Fruit fly (Drosophila melanogaster) whole organism, embryonic: ENCODE results near the gene Cep290.

Experiments used
- Awh ChIP-seq: fragments of 200-800 bp; sonication (Bioruptor generic); IDR thresholded peaks from 2 replicates; pipeline ENCODE4, ENCODE4 v1.3.6; 2022; ENCODE audit warnings: missing biosample characterization, missing genetic modification characterization
- BEAF-32 ChIP-seq: fragments of 200-800 bp; sonication (Bioruptor generic); optimal IDR thresholded peaks from 3 replicates; lab custom pipeline; 2017; ENCODE audit warnings: missing biosample characterization, missing genetic modification characterization, mild to moderate bottlenecking, moderate library complexity, missing genetic modification reagents
- CG12769 ChIP-seq: fragments of 200-800 bp; sonication (Bioruptor generic); optimal IDR thresholded peaks from 2 replicates; lab custom pipeline; 2019; ENCODE audit warnings: missing biosample characterization, mild to moderate bottlenecking, missing genetic modification characterization, moderate library complexity
- CG13624 ChIP-seq: fragments of 200-800 bp; sonication (Bioruptor generic); optimal IDR thresholded peaks from 2 replicates; lab custom pipeline; 2016; ENCODE audit warnings: missing biosample characterization, missing genetic modification characterization
- CG14667 ChIP-seq: fragments of 200-800 bp; sonication (Bioruptor generic); IDR thresholded peaks from 2 replicates; pipeline ENCODE4 v1.3.6; 2022; ENCODE audit warnings: missing biosample characterization, missing genetic modification characterization
- CG15011 ChIP-seq: fragments of 200-800 bp; sonication (Bioruptor generic); optimal IDR thresholded peaks from 3 replicates; lab custom pipeline; 2018; ENCODE audit warnings: missing biosample characterization, mild to moderate bottlenecking, missing genetic modification characterization
- CG15601 ChIP-seq: fragments of 200-800 bp; sonication (Bioruptor generic); optimal IDR thresholded peaks from 3 replicates; lab custom pipeline; 2019; ENCODE audit warnings: missing biosample characterization, mild to moderate bottlenecking, missing genetic modification characterization, moderate library complexity
- CG15696 ChIP-seq: fragments of 200-800 bp; sonication (Bioruptor generic); optimal IDR thresholded peaks from 2 replicates; lab custom pipeline; 2019; ENCODE audit warnings: missing biosample characterization, mild to moderate bottlenecking, missing genetic modification characterization, moderate library complexity
- CG17568 ChIP-seq: fragments of 200-800 bp; sonication (Bioruptor generic); optimal IDR thresholded peaks from 2 replicates; lab custom pipeline; 2018; ENCODE audit warnings: missing biosample characterization, mild to moderate bottlenecking, missing genetic modification characterization, moderate library complexity
- CG2712 ChIP-seq: fragments of 200-800 bp; optimal IDR thresholded peaks from 3 replicates; lab custom pipeline; 2019; ENCODE audit warnings: missing biosample characterization, mild to moderate bottlenecking, missing genetic modification characterization, moderate library complexity
- CG2889 ChIP-seq: fragments of 200-800 bp; sonication (Bioruptor generic); IDR thresholded peaks from 3 replicates; pipeline ENCODE4 v1.3.6; 2022; ENCODE audit warnings: missing biosample characterization, missing genetic modification characterization
- CG30403 ChIP-seq: fragments of 200-800 bp; sonication (Bioruptor generic); optimal IDR thresholded peaks from 3 replicates; lab custom pipeline; 2016; ENCODE audit warnings: missing biosample characterization, missing genetic modification characterization
- CG33213 ChIP-seq: fragments of 200-800 bp; sonication (Bioruptor generic); optimal IDR thresholded peaks from 3 replicates; lab custom pipeline; 2016; ENCODE audit warnings: missing biosample characterization, missing genetic modification characterization
- CG4820 ChIP-seq: fragments of 200-800 bp; sonication (Bioruptor generic); optimal IDR thresholded peaks from 3 replicates; lab custom pipeline; 2016; ENCODE audit warnings: missing biosample characterization, missing genetic modification characterization
- CG5180 ChIP-seq: fragments of 200-800 bp; sonication (Bioruptor generic); optimal IDR thresholded peaks from 3 replicates; lab custom pipeline; 2017; ENCODE audit warnings: missing biosample characterization, missing genetic modification characterization, mild to moderate bottlenecking, moderate library complexity, missing genetic modification reagents
- CG6689 ChIP-seq: fragments of 200-800 bp; sonication (Bioruptor generic); IDR thresholded peaks from 2 replicates; pipeline ENCODE4 v1.3.6; 2022; ENCODE audit warnings: missing biosample characterization, missing genetic modification characterization
- CG6854 ChIP-seq: fragments of 200-800 bp; sonication (Bioruptor generic); optimal IDR thresholded peaks from 3 replicates; lab custom pipeline; 2017; ENCODE audit warnings: missing biosample characterization, mild to moderate bottlenecking, missing genetic modification characterization
- CG7357 ChIP-seq: fragments of 200-800 bp; sonication (Bioruptor generic); IDR thresholded peaks from 3 replicates; pipeline ENCODE4 v1.3.6; 2022; ENCODE audit warnings: missing biosample characterization, missing genetic modification characterization
- CG8290 ChIP-seq, 3 experiments: fragments of 200-800 bp; sonication (Bioruptor generic); optimal IDR thresholded peaks; 2 replicates each; lab custom pipeline; 2016 to 2019; ENCODE audit warnings: missing biosample characterization in 3 of 3, missing genetic modification characterization in 3 of 3, mild to moderate bottlenecking in 2 of 3, moderate library complexity in 1 of 3
- CTCF ChIP-seq: fragments of 200-800 bp; sonication (Bioruptor generic); optimal IDR thresholded peaks from 2 replicates; lab custom pipeline; 2017; ENCODE audit warnings: missing biosample characterization, mild to moderate bottlenecking, missing genetic modification characterization, moderate library complexity
- Chrac-16 ChIP-seq: fragments of 200-800 bp; sonication (Bioruptor generic); optimal IDR thresholded peaks from 3 replicates; lab custom pipeline; 2016; ENCODE audit warnings: missing biosample characterization, missing genetic modification characterization
- CkIIα-i1 ChIP-seq: fragments of 200-800 bp; sonication (Bioruptor generic); IDR thresholded peaks from 2 replicates; pipeline ENCODE4 v1.3.6; 2022; ENCODE audit warnings: missing biosample characterization, missing genetic modification characterization
- CoRest ChIP-seq: fragments of 200-800 bp; sonication (Bioruptor generic); optimal IDR thresholded peaks from 3 replicates; lab custom pipeline; 2018; ENCODE audit warnings: missing biosample characterization, mild to moderate bottlenecking, missing genetic modification characterization, moderate library complexity
- D ChIP-seq, 2 experiments: fragments of 200-800 bp in 1 of 2; fragments of >200 bp in 1 of 2; sonication (Bioruptor generic) in 1 of 2; optimal IDR thresholded peaks; 2 replicates in 1 of 2; 3 replicates in 1 of 2; lab custom pipeline; 2017; ENCODE audit warnings: mild to moderate bottlenecking in 1 of 2, missing biosample characterization in 1 of 2, missing genetic modification characterization in 1 of 2, missing genetic modification reagents in 1 of 2
- Deaf1 ChIP-seq: fragments of 200-800 bp; optimal IDR thresholded peaks from 3 replicates; lab custom pipeline; 2019; ENCODE audit warnings: missing biosample characterization, mild to moderate bottlenecking, missing genetic modification characterization, moderate library complexity
- Dfd ChIP-seq, 2 experiments: fragments of >200 bp; optimal IDR thresholded peaks; 2 replicates each; lab custom pipeline; 2017; ENCODE audit warnings: missing biosample characterization in 2 of 2, missing genetic modification characterization in 2 of 2
- Dip2 ChIP-seq: fragments of 200-800 bp; sonication (Bioruptor generic); IDR thresholded peaks from 2 replicates; pipeline ENCODE4 v1.3.6; 2022; ENCODE audit warnings: missing biosample characterization, missing genetic modification characterization
- Doc3 ChIP-seq: fragments of 200-800 bp; sonication (Bioruptor generic); IDR thresholded peaks from 3 replicates; pipeline ENCODE4 v1.3.6; 2022; ENCODE audit warnings: missing biosample characterization, missing genetic modification characterization; ENCODE audit not compliant: partially characterized antibody
- Hmr ChIP-seq: fragments of 200-800 bp; sonication (Bioruptor generic); optimal IDR thresholded peaks from 3 replicates; lab custom pipeline; 2017; ENCODE audit warnings: mild to moderate bottlenecking, missing biosample characterization, missing genetic modification reagents, missing genetic modification characterization
- Hsf ChIP-seq: fragments of 200-800 bp; sonication (Bioruptor generic); optimal IDR thresholded peaks from 3 replicates; lab custom pipeline; 2016; ENCODE audit warnings: missing biosample characterization, missing genetic modification characterization
- NK7.1 ChIP-seq: fragments of 200-800 bp; sonication (Bioruptor generic); optimal IDR thresholded peaks from 3 replicates; lab custom pipeline; 2016; ENCODE audit warnings: missing biosample characterization, missing genetic modification characterization
- Neu2 ChIP-seq: fragments of 200-800 bp; sonication (Bioruptor generic); optimal IDR thresholded peaks from 3 replicates; lab custom pipeline; 2016; ENCODE audit warnings: missing biosample characterization, missing genetic modification characterization, borderline replicate concordance
- Nf-YC ChIP-seq: fragments of 200-800 bp; optimal IDR thresholded peaks from 3 replicates; lab custom pipeline; 2019; ENCODE audit warnings: missing biosample characterization, mild to moderate bottlenecking, missing genetic modification characterization, moderate library complexity
- Ravus ChIP-seq: fragments of 200-800 bp; sonication (Bioruptor generic); IDR thresholded peaks from 2 replicates; pipeline ENCODE4 v1.3.6; 2022; ENCODE audit warnings: missing biosample characterization, missing genetic modification characterization
- Spps ChIP-seq: fragments of 200-800 bp; sonication (Bioruptor generic); optimal IDR thresholded peaks from 2 replicates; lab custom pipeline; 2018; ENCODE audit warnings: missing biosample characterization, mild to moderate bottlenecking, missing genetic modification characterization
- Tbp ChIP-seq: fragments of >200 bp; optimal IDR thresholded peaks from 2 replicates; lab custom pipeline; 2018; ENCODE audit warnings: missing biosample characterization, missing genetic modification characterization
- ato ChIP-seq: fragments of 200-800 bp; sonication (Bioruptor generic); IDR thresholded peaks from 2 replicates; pipeline ENCODE4 v1.3.6; 2022; ENCODE audit warnings: missing biosample characterization, missing genetic modification characterization; ENCODE audit not compliant: partially characterized antibody
- danr ChIP-seq: fragments of 200-800 bp; sonication (Bioruptor generic); IDR thresholded peaks from 2 replicates; pipeline ENCODE4 v1.3.6; 2022; ENCODE audit warnings: missing biosample characterization, missing genetic modification characterization
- gem ChIP-seq: fragments of 200-800 bp; sonication (Bioruptor generic); optimal IDR thresholded peaks from 2 replicates; lab custom pipeline; 2019; ENCODE audit warnings: missing biosample characterization, mild to moderate bottlenecking, missing genetic modification characterization, moderate library complexity
- gsb ChIP-seq: fragments of 200-800 bp; sonication (Bioruptor generic); IDR thresholded peaks from 2 replicates; pipeline ENCODE4 v1.3.6; 2022; ENCODE audit warnings: missing biosample characterization, missing genetic modification characterization
- jigr1 ChIP-seq: fragments of 200-800 bp; sonication (Bioruptor generic); IDR thresholded peaks from 3 replicates; pipeline ENCODE4 v1.3.6; 2022; ENCODE audit warnings: missing biosample characterization, missing genetic modification characterization
- mam ChIP-seq: fragments of 200-800 bp; sonication (Bioruptor generic); optimal IDR thresholded peaks from 3 replicates; lab custom pipeline; 2016; ENCODE audit warnings: missing biosample characterization, missing genetic modification characterization
- ro ChIP-seq: fragments of 200-800 bp; sonication (Bioruptor generic); IDR thresholded peaks from 2 replicates; pipeline ENCODE4 v1.3.6; 2022; ENCODE audit warnings: missing biosample characterization, missing genetic modification characterization
- shn ChIP-seq: fragments of 200-800 bp; sonication (Bioruptor generic); optimal IDR thresholded peaks from 3 replicates; lab custom pipeline; 2016; ENCODE audit warnings: missing biosample characterization, missing genetic modification characterization
- sisA ChIP-seq: fragments of 200-800 bp; sonication (Bioruptor generic); IDR thresholded peaks from 2 replicates; pipeline ENCODE4 v1.3.6; 2022; ENCODE audit warnings: missing biosample characterization, missing genetic modification characterization
- ssp ChIP-seq: fragments of 200-800 bp; sonication (Bioruptor generic); IDR thresholded peaks from 2 replicates; pipeline ENCODE4 v1.3.6; 2022; ENCODE audit warnings: missing biosample characterization, missing genetic modification characterization
- tgo ChIP-seq: fragments of 200-800 bp; sonication (Bioruptor generic); IDR thresholded peaks from 3 replicates; pipeline ENCODE4 v1.3.6; 2022; ENCODE audit warnings: missing biosample characterization, missing genetic modification characterization
- unpg ChIP-seq: fragments of 200-800 bp; sonication (Bioruptor generic); optimal IDR thresholded peaks from 3 replicates; lab custom pipeline; 2018; ENCODE audit warnings: missing biosample characterization, mild to moderate bottlenecking, missing genetic modification characterization, moderate library complexity

Cep290 gene

dm6 chr3L:857063-858015 is 13.6 kb downstream of the Cep290 start, which contains the start of gene dpr20 (continued):
- no peak for TF ChIP-seq Doc3 (GFP tag; lab: Robert Waterston, UW)
- no peak for TF ChIP-seq Dip2 (GFP tag; lab: Robert Waterston, UW)
- TF ChIP-seq CG6689: peak; percentile 73
- no peak for TF ChIP-seq D (optimal IDR thresholded peaks at IDR 0.05; lab: Kevin White, UChicago)
- TF ChIP-seq D (GFP tag; optimal IDR thresholded peaks at IDR 0.05; lab: Kevin White, UChicago): peak; percentile 27
- peak; percentile 87 for TF ChIP-seq tgo (GFP tag; lab: Robert Waterston, UW)
- peak; percentile 83 for TF ChIP-seq gsb (GFP tag; lab: Robert Waterston, UW)
- peak; percentile 48 for TF ChIP-seq CG15696 (tag; lab: Kevin White, UChicago)
- TF ChIP-seq CG12769: peak; percentile 92
- peak; percentile 88 for TF ChIP-seq Awh (GFP tag; lab: Robert Waterston, UW)
- peak; percentile 85 for TF ChIP-seq sisA (GFP tag; lab: Robert Waterston, UW)
- TF ChIP-seq gem (tag; lab: Kevin White, UChicago): peak; percentile 77
- TF ChIP-seq NK7.1 (GFP tag; lab: Kevin White, UChicago): peak; percentile 27
- peak; percentile 76 for TF ChIP-seq CG13624 (GFP tag; lab: Kevin White, UChicago)
- peak; percentile 75 for TF ChIP-seq Chrac-16 (GFP tag; lab: Kevin White, UChicago)
- no peak for TF ChIP-seq Neu2 (GFP tag; lab: Kevin White, UChicago)
- TF ChIP-seq Tbp (GFP tag; lab: Kevin White, UChicago): no peak
- TF ChIP-seq CG15011 (GFP tag; lab: Kevin White, UChicago): peak; percentile 58
- peak; percentile 59 for TF ChIP-seq CG4820 (GFP tag; lab: Kevin White, UChicago)
- TF ChIP-seq Spps (tag; lab: Kevin White, UChicago): no peak
- peak; percentile 44 for TF ChIP-seq CG6854 (GFP tag; lab: Kevin White, UChicago)
- peak; percentile 77 for TF ChIP-seq CG7357 (GFP tag; lab: Robert Waterston, UW)
- TF ChIP-seq Hsf: peak; percentile 76
- peak; percentile 90 for TF ChIP-seq Deaf1 (tag; lab: Kevin White, UChicago)
- TF ChIP-seq shn (GFP tag; lab: Kevin White, UChicago): peak; percentile 68
- no peak for TF ChIP-seq ato (GFP tag; lab: Robert Waterston, UW)
- TF ChIP-seq jigr1 (GFP tag; lab: Robert Waterston, UW): peak; percentile 68; the same call in 1 of the 3 replicates
- TF ChIP-seq CG2712 (tag; lab: Kevin White, UChicago): peak; percentile 60
- no peak for TF ChIP-seq Dfd (GFP tag; optimal IDR thresholded peaks at IDR 0.05; lab: Kevin White, UChicago)
- TF ChIP-seq Nf-YC (tag; lab: Kevin White, UChicago): peak; percentile 32
- TF ChIP-seq CkIIα-i1: no peak
- peak; percentile 78 for TF ChIP-seq unpg (GFP tag; lab: Kevin White, UChicago)
- TF ChIP-seq CG30403 (GFP tag; lab: Kevin White, UChicago): peak; percentile 65
- TF ChIP-seq CG15601 (tag; lab: Kevin White, UChicago): peak; percentile 42
- peak; percentile 74 for TF ChIP-seq Hmr
- TF ChIP-seq CG8290 (GFP tag; optimal IDR thresholded peaks at IDR 0.05; lab: Kevin White, UChicago): peak; percentile 13
- peak; percentile 28 to 95 for TF ChIP-seq CG8290 (tag; optimal IDR thresholded peaks at IDR 0.05; lab: Kevin White, UChicago)
- peak; percentile 26 for TF ChIP-seq CG17568 (GFP tag; lab: Kevin White, UChicago)
- TF ChIP-seq CoRest (tag; lab: Kevin White, UChicago): peak; percentile 71
- TF ChIP-seq Ravus (GFP tag; lab: Robert Waterston, UW): no peak; the same call in 1 of the 2 replicates
- TF ChIP-seq CTCF (GFP tag; lab: Kevin White, UChicago): peak; percentile 90
- peak; percentile 92 for TF ChIP-seq mam (GFP tag; lab: Kevin White, UChicago)
- peak; percentile 48; the same call in 1 of the 2 replicates for TF ChIP-seq danr (GFP tag; lab: Robert Waterston, UW)
- TF ChIP-seq BEAF-32 (GFP tag; lab: Kevin White, UChicago): no peak
- TF ChIP-seq CG2889 (GFP tag; lab: Robert Waterston, UW): peak; percentile 79
- TF ChIP-seq CG14667 (GFP tag; lab: Robert Waterston, UW): peak; percentile 75
- peak; percentile 70 for TF ChIP-seq CG33213 (GFP tag; lab: Kevin White, UChicago)
- TF ChIP-seq ssp: peak; percentile 64
- TF ChIP-seq CG5180: peak; percentile 20
- TF ChIP-seq ro (GFP tag; lab: Robert Waterston, UW): peak; percentile 77
